Fruit fly (Drosophila melanogaster): ENCODE data around the gene CG2901.

CG2901 gene

DNA sequence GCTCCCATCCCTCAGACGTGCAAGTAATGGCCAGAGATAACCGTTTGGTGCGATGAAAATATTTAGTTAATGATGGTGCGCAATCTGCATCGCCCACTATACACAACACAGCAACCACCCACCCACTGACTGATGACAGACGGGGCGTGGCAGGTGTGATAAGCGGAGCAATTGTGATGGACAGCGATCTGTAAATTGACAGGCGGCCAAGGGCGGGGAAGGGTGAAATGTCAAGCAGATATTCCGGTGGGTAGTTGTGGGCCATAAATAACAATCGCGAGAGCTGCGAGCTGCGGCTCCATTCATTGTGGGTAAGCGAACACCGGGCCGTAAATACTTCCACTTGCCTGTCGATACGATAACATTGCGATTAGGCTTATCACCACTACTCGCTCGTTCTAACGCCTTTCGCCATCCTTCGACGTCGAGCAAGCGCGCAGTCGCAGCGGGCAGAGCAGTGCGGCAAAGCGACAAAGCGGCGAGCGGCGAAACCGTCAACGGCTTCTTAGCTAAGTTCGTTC lies 44.0 kb downstream of the CG2901 start, which contains the start of gene yin:
Gene yin (minus strand): TSS at position 51 of the 521 bp plus-strand sequence.
- TF ChIP-seq Dll (optimal IDR thresholded peaks at IDR 0.05) (no peak), psq (optimal IDR thresholded peaks at IDR 0.05) (no peak), EcR (GFP tag; optimal IDR thresholded peaks at IDR 0.05) (no peak), CG8478 (optimal IDR thresholded peaks at IDR 0.05) (no peak), usp (GFP tag; optimal IDR thresholded peaks at IDR 0.05) (no peak), pan (optimal IDR thresholded peaks at IDR 0.05) (no peak)

dm6 chrX:3874452-3874851 lies 46.5 kb downstream of the CG2901 start:
- TF ChIP-seq usp (GFP tag; optimal IDR thresholded peaks at IDR 0.05) = no peak
- no peak for TF ChIP-seq EcR (GFP tag; optimal IDR thresholded peaks at IDR 0.05)
- TF ChIP-seq CG8478 (optimal IDR thresholded peaks at IDR 0.05) = no peak
- TF ChIP-seq Dll (optimal IDR thresholded peaks at IDR 0.05) = no peak
- no peak for TF ChIP-seq pan (optimal IDR thresholded peaks at IDR 0.05)
- TF ChIP-seq psq (optimal IDR thresholded peaks at IDR 0.05) = no peak

- TF ChIP-seq psq (optimal IDR thresholded peaks at IDR 0.05) (no peak), CG8478 (optimal IDR thresholded peaks at IDR 0.05) (no peak), EcR (GFP tag; optimal IDR thresholded peaks at IDR 0.05) (no peak), Dll (optimal IDR thresholded peaks at IDR 0.05) (no peak), pan (optimal IDR thresholded peaks at IDR 0.05) (no peak), usp (GFP tag; optimal IDR thresholded peaks at IDR 0.05) (no peak)
Measured at dm6 chrX:3874949-3875348, 47.0 kb downstream of the CG2901 start.

- TF ChIP-seq usp (GFP tag; optimal IDR thresholded peaks at IDR 0.05) = no peak
- no peak for TF ChIP-seq EcR (GFP tag; optimal IDR thresholded peaks at IDR 0.05)
- TF ChIP-seq Dll (optimal IDR thresholded peaks at IDR 0.05) = no peak
- TF ChIP-seq psq (optimal IDR thresholded peaks at IDR 0.05) = no peak
- TF ChIP-seq pan (optimal IDR thresholded peaks at IDR 0.05) = no peak
- no peak for TF ChIP-seq CG8478 (optimal IDR thresholded peaks at IDR 0.05)
Measured at dm6 chrX:3880645-3881316, 52.8 kb downstream of the CG2901 start, which contains the start of gene VhaAC39-1. Gene VhaAC39-1 (plus strand): TSS chrX:3880748.

All from whole organism.